Worm (Caenorhabditis elegans) whole organism, midembryonic: Measurements from ENCODE around the gene W08A12.2.

Source experiments
- T22C8.4 ChIP-seq: fragments of 200-800 bp; sonication (Bioruptor generic); IDR thresholded peaks from 2 replicates; pipeline ENCODE4 v1.3.6; 2022; ENCODE audit warnings: missing genetic modification characterization, missing compliant biosample characterization
- cog-1 ChIP-seq: sonication (generic microtip); optimal IDR thresholded peaks from 2 replicates; lab custom pipeline; 2016; ENCODE audit warnings: missing genetic modification characterization, missing compliant biosample characterization
- flt-1 ChIP-seq: fragments of 200-800 bp; sonication (Bioruptor generic); IDR thresholded peaks from 2 replicates; pipeline ENCODE4 v1.3.6; 2022; ENCODE audit warnings: missing genetic modification characterization, missing compliant biosample characterization
- klf-2 ChIP-seq: fragments of 200-800 bp; sonication (Bioruptor generic); conservative IDR thresholded peaks from 2 replicates; pipeline ENCODE4 v1.3.6; 2022; ENCODE audit warnings: missing genetic modification reagents, missing genetic modification characterization, missing compliant biosample characterization
- med-1 ChIP-seq: sonication (generic microtip); optimal IDR thresholded peaks from 2 replicates; lab custom pipeline; 2017; ENCODE audit warnings: missing genetic modification characterization, mild to moderate bottlenecking, missing compliant biosample characterization, antibody characterized with exemption, missing genetic modification reagents; ENCODE audit not compliant: insufficient read depth
- tab-1 ChIP-seq: fragments of 200-800 bp; sonication (Bioruptor generic); IDR thresholded peaks from 2 replicates; pipeline ENCODE4 v1.3.6; 2022; ENCODE audit warnings: missing genetic modification characterization, missing compliant biosample characterization
- ztf-23 ChIP-seq: fragments of 200-800 bp; sonication (Bioruptor generic); IDR thresholded peaks from 2 replicates; pipeline ENCODE4 v1.3.6; 2022; ENCODE audit warnings: missing genetic modification reagents, missing genetic modification characterization, missing compliant biosample characterization
- ztf-29 ChIP-seq: fragments of 200-800 bp; sonication (Bioruptor generic); IDR thresholded peaks from 2 replicates; pipeline ENCODE4 v1.3.6; 2022; ENCODE audit warnings: missing genetic modification reagents, missing genetic modification characterization, missing compliant biosample characterization

- TF ChIP-seq med-1 (no peak), ztf-29 (no peak), klf-2 (GFP tag; lab: Robert Waterston, UW) (no peak), T22C8.4 (no peak), tab-1 (GFP tag; lab: Robert Waterston, UW) (no peak), cog-1 (no peak), ztf-23 (no peak), flt-1 (GFP tag; lab: Robert Waterston, UW) (no peak)
Observed at ce11 chrV:3718507-3718906, 32.8 kb upstream of the W08A12.2 start.
